Worm (Caenorhabditis elegans) whole organism, early embryonic: ENCODE data around the gene T14B4.5.

ENCODE experiments used
- B0310.2 ChIP-seq: sonication (generic microtip); optimal IDR thresholded peaks from 2 replicates; lab custom pipeline; 2016; ENCODE audit warnings: mild to moderate bottlenecking, missing genetic modification characterization, missing compliant biosample characterization
- F13C5.2 ChIP-seq: sonication (generic microtip); optimal IDR thresholded peaks from 2 replicates; lab custom pipeline; 2017; ENCODE audit warnings: mild to moderate bottlenecking, missing genetic modification characterization, inconsistent platforms, missing compliant biosample characterization
- aly-1 ChIP-seq: sonication (generic microtip); optimal IDR thresholded peaks from 2 replicates; lab custom pipeline; 2016; ENCODE audit warnings: missing genetic modification characterization, missing compliant biosample characterization
- ama-1 ChIP-seq: fragments of 150-350 bp; optimal IDR thresholded peaks from 2 replicates; lab custom pipeline; 2014
- ceh-13 ChIP-seq: fragments of 200-800 bp; sonication (Bioruptor generic); optimal IDR thresholded peaks from 2 replicates; lab custom pipeline; 2018; ENCODE audit warnings: mild to moderate bottlenecking, missing genetic modification characterization, missing compliant biosample characterization
- ceh-36 ChIP-seq: sonication (generic microtip); optimal IDR thresholded peaks from 2 replicates; lab custom pipeline; 2016; ENCODE audit warnings: missing genetic modification characterization, inconsistent platforms, missing compliant biosample characterization
- ets-7 ChIP-seq: sonication (generic microtip); optimal IDR thresholded peaks from 2 replicates; lab custom pipeline; 2016; ENCODE audit warnings: missing genotype, missing genetic modification characterization, missing compliant biosample characterization
- flt-1 ChIP-seq: fragments of 200-800 bp; sonication (Bioruptor generic); IDR thresholded peaks from 2 replicates; pipeline ENCODE4 v1.3.6; 2022; ENCODE audit warnings: missing genetic modification characterization, missing compliant biosample characterization
- hmbx-1 ChIP-seq: sonication (generic microtip); optimal IDR thresholded peaks from 2 replicates; lab custom pipeline; 2016; ENCODE audit warnings: mild to moderate bottlenecking, missing genetic modification characterization, missing compliant biosample characterization
- hmg-4 ChIP-seq: fragments of 200-800 bp; sonication (Bioruptor generic); optimal IDR thresholded peaks from 2 replicates; lab custom pipeline; 2018; ENCODE audit warnings: mild to moderate bottlenecking, missing genetic modification characterization, missing compliant biosample characterization
- hnd-1 ChIP-seq: sonication (generic microtip); optimal IDR thresholded peaks from 2 replicates; lab custom pipeline; 2016; ENCODE audit warnings: missing genetic modification characterization, missing compliant biosample characterization
- pes-1 ChIP-seq: fragments of 200-800 bp; sonication (Bioruptor generic); IDR thresholded peaks from 2 replicates; pipeline ENCODE4 v1.3.6; 2022; ENCODE audit warnings: missing genetic modification reagents, missing genetic modification characterization, missing compliant biosample characterization
- scrt-1 ChIP-seq: fragments of 200-800 bp; sonication (Bioruptor generic); IDR thresholded peaks from 2 replicates; pipeline ENCODE4 v1.3.6; 2022; ENCODE audit warnings: missing genetic modification characterization, missing compliant biosample characterization
- sea-1 ChIP-seq: fragments of 200-800 bp; sonication (Bioruptor generic); conservative IDR thresholded peaks from 2 replicates; pipeline ENCODE4 v1.3.6; 2022; ENCODE audit warnings: missing genetic modification characterization, missing compliant biosample characterization
- tbx-11 ChIP-seq: fragments of 200-800 bp; sonication (Bioruptor generic); IDR thresholded peaks from 2 replicates; pipeline ENCODE4 v1.3.6; 2022; ENCODE audit warnings: missing genetic modification characterization, missing compliant biosample characterization
- tbx-37 ChIP-seq: fragments of 200-800 bp; sonication (Bioruptor generic); conservative IDR thresholded peaks from 2 replicates; pipeline ENCODE4 v1.3.6; 2022; ENCODE audit warnings: missing genetic modification reagents, missing genetic modification characterization, missing compliant biosample characterization
- tra-4 ChIP-seq: sonication (generic microtip); optimal IDR thresholded peaks from 2 replicates; lab custom pipeline; 2017; ENCODE audit warnings: missing genetic modification characterization, missing compliant biosample characterization

T14B4.5 gene

ce11 chrII:6689088-6689487 lies 27.6 kb upstream of the T14B4.5 start:
- no peak for TF ChIP-seq scrt-1 (GFP tag; lab: Robert Waterston, UW)

- no peak for TF ChIP-seq hmg-4
- TF ChIP-seq sea-1 (GFP tag; lab: Robert Waterston, UW): no peak
- no peak for TF ChIP-seq tbx-11
- no peak for TF ChIP-seq ets-7
- TF ChIP-seq B0310.2 (tag; lab: Kevin White, UChicago): no peak
- no peak for TF ChIP-seq tra-4 (tag; lab: Kevin White, UChicago)
- no peak for TF ChIP-seq pes-1 (GFP tag; lab: Robert Waterston, UW)
- no peak for TF ChIP-seq aly-1
- no peak for TF ChIP-seq F13C5.2 (tag; lab: Kevin White, UChicago)
- no peak for TF ChIP-seq hnd-1 (tag; lab: Kevin White, UChicago)
- TF ChIP-seq flt-1: no peak
- no peak for TF ChIP-seq ceh-13 (GFP tag; lab: Kevin White, UChicago)
- TF ChIP-seq ceh-36: no peak
Observed at ce11 chrII:6695388-6695787, 21.3 kb upstream of the T14B4.5 start, which contains the start of gene C18H9.5. Gene C18H9.5 (minus strand): TSS chrII:6695566.

ce11 chrII:6698784-6699183 lies 17.9 kb upstream of the T14B4.5 start, which contains the start of gene C18H9.1:
Gene C18H9.1 (plus strand): TSS chrII:6699084.
- no peak for TF ChIP-seq tbx-11
- no peak for TF ChIP-seq hnd-1 (tag; lab: Kevin White, UChicago)
- TF ChIP-seq ceh-36: no peak
- TF ChIP-seq hmbx-1 (tag; lab: Kevin White, UChicago): no peak
- no peak for TF ChIP-seq ceh-13 (GFP tag; lab: Kevin White, UChicago)
- no peak for TF ChIP-seq ets-7
- no peak for TF ChIP-seq flt-1
- TF ChIP-seq aly-1: no peak
- TF ChIP-seq tbx-37 (GFP tag; lab: Robert Waterston, UW): no peak
- TF ChIP-seq scrt-1 (GFP tag; lab: Robert Waterston, UW): no peak
- no peak for TF ChIP-seq pes-1 (GFP tag; lab: Robert Waterston, UW)
- TF ChIP-seq tra-4 (tag; lab: Kevin White, UChicago): no peak
- TF ChIP-seq F13C5.2 (tag; lab: Kevin White, UChicago): no peak
- no peak for TF ChIP-seq ama-1 (lab: Kevin White, UChicago)
- no peak for TF ChIP-seq B0310.2 (tag; lab: Kevin White, UChicago)
- no peak for TF ChIP-seq sea-1 (GFP tag; lab: Robert Waterston, UW)
- TF ChIP-seq hmg-4: no peak

- TF ChIP-seq aly-1: no peak
- TF ChIP-seq ceh-13 (GFP tag; lab: Kevin White, UChicago): no peak
- TF ChIP-seq B0310.2 (tag; lab: Kevin White, UChicago): no peak
- TF ChIP-seq F13C5.2 (tag; lab: Kevin White, UChicago): no peak
- no peak for TF ChIP-seq tbx-11
Observed at ce11 chrII:6701497-6701896, 15.2 kb upstream of the T14B4.5 start, which contains the start of gene C18H9.6. Gene C18H9.6 (minus strand): TSS chrII:6701625.

- TF ChIP-seq hmg-4: no peak
- no peak for TF ChIP-seq ets-7
- TF ChIP-seq aly-1: no peak
- TF ChIP-seq ceh-13 (GFP tag; lab: Kevin White, UChicago): no peak
- TF ChIP-seq F13C5.2 (tag; lab: Kevin White, UChicago): no peak
- TF ChIP-seq tbx-37 (GFP tag; lab: Robert Waterston, UW): no peak
- TF ChIP-seq scrt-1 (GFP tag; lab: Robert Waterston, UW): no peak
- TF ChIP-seq hnd-1 (tag; lab: Kevin White, UChicago): no peak
- no peak for TF ChIP-seq tra-4 (tag; lab: Kevin White, UChicago)
- TF ChIP-seq flt-1: no peak
- TF ChIP-seq ama-1 (lab: Kevin White, UChicago): no peak
- no peak for TF ChIP-seq tbx-11
- TF ChIP-seq pes-1 (GFP tag; lab: Robert Waterston, UW): no peak
- no peak for TF ChIP-seq ceh-36
Observed at ce11 chrII:6705593-6706228, 11.0 kb upstream of the T14B4.5 start, which contains the start of gene rpy-1. Gene rpy-1 (minus strand): TSS chrII:6705643.

ce11 chrII:6706552-6707091 lies 10.0 kb upstream of the T14B4.5 start:
- no peak for TF ChIP-seq pes-1 (GFP tag; lab: Robert Waterston, UW)
- no peak for TF ChIP-seq B0310.2 (tag; lab: Kevin White, UChicago)
- no peak for TF ChIP-seq F13C5.2 (tag; lab: Kevin White, UChicago)
- TF ChIP-seq sea-1 (GFP tag; lab: Robert Waterston, UW): no peak
- TF ChIP-seq tbx-37 (GFP tag; lab: Robert Waterston, UW): no peak
- no peak for TF ChIP-seq tra-4 (tag; lab: Kevin White, UChicago)
- TF ChIP-seq ceh-36: no peak
- TF ChIP-seq hmbx-1 (tag; lab: Kevin White, UChicago): no peak
- TF ChIP-seq hnd-1 (tag; lab: Kevin White, UChicago): no peak
- TF ChIP-seq ceh-13 (GFP tag; lab: Kevin White, UChicago): no peak
- no peak for TF ChIP-seq ama-1 (lab: Kevin White, UChicago)

- no peak for TF ChIP-seq ceh-36
- no peak for TF ChIP-seq tbx-11
Observed at ce11 chrII:6707496-6708260, 9.0 kb upstream of the T14B4.5 start.
